Worm (Caenorhabditis elegans): Measurements from ENCODE around the gene C02G6.3.

The C02G6.3 gene

ce11 chrV:5922236-5922635 is 42.1 kb downstream of the C02G6.3 start, which contains the start of gene srsx-18:
Gene srsx-18 (plus strand): TSS chrV:5922536.
- no peak for TF ChIP-seq C08G9.2 (tag; optimal IDR thresholded peaks at IDR 0.05)
- no peak for TF ChIP-seq ztf-16 (tag; optimal IDR thresholded peaks at IDR 0.05)
- TF ChIP-seq pqm-1 (tag; optimal IDR thresholded peaks at IDR 0.05) = no peak
- no peak for TF ChIP-seq npax-4 (tag; optimal IDR thresholded peaks at IDR 0.05)
- TF ChIP-seq tbx-2 (tag; optimal IDR thresholded peaks at IDR 0.05) = no peak
- TF ChIP-seq nhr-11 (tag; optimal IDR thresholded peaks at IDR 0.05) = no peak
- TF ChIP-seq pha-4 (tag; optimal IDR thresholded peaks at IDR 0.05) = no peak
- TF ChIP-seq eyg-1 (tag; optimal IDR thresholded peaks at IDR 0.05) = no peak
- TF ChIP-seq ceh-6 (GFP tag; optimal IDR thresholded peaks at IDR 0.05) = no peak
- TF ChIP-seq Y22D7AL.16 (tag; optimal IDR thresholded peaks at IDR 0.05) = no peak
- TF ChIP-seq ceh-9 (tag; optimal IDR thresholded peaks at IDR 0.05) = no peak

ce11 chrV:5927347-5927746 is 47.2 kb downstream of the C02G6.3 start, which contains the start of gene srsx-17:
Gene srsx-17 (plus strand): TSS chrV:5927647.
- TF ChIP-seq T23F11.4 (GFP tag; optimal IDR thresholded peaks at IDR 0.05) (no peak), zip-5 (tag; optimal IDR thresholded peaks at IDR 0.05) (no peak), pat-9 (tag; optimal IDR thresholded peaks at IDR 0.05) (no peak), Y22D7AL.16 (tag; optimal IDR thresholded peaks at IDR 0.05) (no peak), fkh-6 (tag; optimal IDR thresholded peaks at IDR 0.05) (no peak), fkh-10 (GFP tag; optimal IDR thresholded peaks at IDR 0.05) (no peak), dmd-4 (tag; optimal IDR thresholded peaks at IDR 0.05; ENCODE audit: borderline replicate concordance) (no peak), dve-1 (tag; optimal IDR thresholded peaks at IDR 0.05) (no peak), npax-4 (tag; optimal IDR thresholded peaks at IDR 0.05) (no peak), nfya-1 (tag; optimal IDR thresholded peaks at IDR 0.05) (no peak), rnt-1 (tag; optimal IDR thresholded peaks at IDR 0.05) (no peak), ceh-31 (tag; optimal IDR thresholded peaks at IDR 0.05) (no peak), C08G9.2 (tag; optimal IDR thresholded peaks at IDR 0.05) (no peak), ceh-22 (tag; optimal IDR thresholded peaks at IDR 0.05) (no peak), ceh-48 (tag; optimal IDR thresholded peaks at IDR 0.05) (no peak), ama-1 (optimal IDR thresholded peaks at IDR 0.05) (no peak)

ce11 chrV:5928006-5928405 is 47.8 kb downstream of the C02G6.3 start:
- no peak for TF ChIP-seq ets-4 (tag; optimal IDR thresholded peaks at IDR 0.05)
- no peak for TF ChIP-seq lim-6 (tag; optimal IDR thresholded peaks at IDR 0.05)
- no peak for TF ChIP-seq nfya-1 (tag; optimal IDR thresholded peaks at IDR 0.05)
- no peak for TF ChIP-seq hlh-8 (tag; optimal IDR thresholded peaks at IDR 0.05)
- no peak for TF ChIP-seq hlh-6 (tag; optimal IDR thresholded peaks at IDR 0.05)
- TF ChIP-seq pat-9 (tag; optimal IDR thresholded peaks at IDR 0.05) = no peak
- TF ChIP-seq madf-2 (tag; optimal IDR thresholded peaks at IDR 0.05) = no peak
- no peak for TF ChIP-seq tbx-7 (tag; optimal IDR thresholded peaks at IDR 0.05)
- TF ChIP-seq odd-2 (tag; optimal IDR thresholded peaks at IDR 0.05) = no peak
- TF ChIP-seq pha-2 (tag; optimal IDR thresholded peaks at IDR 0.05) = no peak
- TF ChIP-seq ama-1 (optimal IDR thresholded peaks at IDR 0.05) = no peak
- no peak for TF ChIP-seq ref-2 (tag; optimal IDR thresholded peaks at IDR 0.05)
- TF ChIP-seq sox-2 (GFP tag; IDR thresholded peaks at IDR 0.05) = no peak
- TF ChIP-seq lin-11 (tag; optimal IDR thresholded peaks at IDR 0.05) = no peak
- no peak for TF ChIP-seq ahr-1 (tag; optimal IDR thresholded peaks at IDR 0.05)
- TF ChIP-seq T23F11.4 (GFP tag; optimal IDR thresholded peaks at IDR 0.05) = no peak

DNA sequence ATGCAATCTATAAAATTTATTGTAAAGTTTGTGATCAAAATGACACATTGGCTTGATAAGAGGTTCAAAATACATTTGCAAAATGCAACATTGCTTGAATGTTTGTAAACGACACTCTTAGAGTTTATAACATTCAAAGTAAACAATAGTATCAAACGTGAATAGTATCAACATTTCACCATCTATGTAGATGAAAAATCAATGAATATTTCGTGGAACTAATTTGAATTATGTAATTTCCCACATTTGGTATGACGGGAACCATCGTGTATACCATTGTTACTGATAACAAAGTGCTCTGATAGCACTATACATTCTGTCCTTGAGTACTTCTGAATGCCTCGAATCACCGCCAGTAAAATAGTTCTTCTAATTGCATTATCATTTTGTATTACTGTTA is 50.4 kb downstream of the C02G6.3 start, which contains the start of gene galt-1:
Gene galt-1 (plus strand): TSS at position 318 of the 400 bp plus-strand sequence.
- TF ChIP-seq K09A11.1 (tag; optimal IDR thresholded peaks at IDR 0.05; ENCODE audit: insufficient read depth) (no peak), madf-2 (tag; optimal IDR thresholded peaks at IDR 0.05) (no peak), elt-2 (tag; optimal IDR thresholded peaks at IDR 0.05) (peak; percentile 55), ceh-45 (GFP tag; IDR thresholded peaks at IDR 0.05) (no peak), ceh-34 (tag; optimal IDR thresholded peaks at IDR 0.05) (no peak), fkh-6 (tag; optimal IDR thresholded peaks at IDR 0.05) (no peak), gmeb-2 (tag; optimal IDR thresholded peaks at IDR 0.05) (no peak), pros-1 (tag; optimal IDR thresholded peaks at IDR 0.05) (no peak), eyg-1 (tag; optimal IDR thresholded peaks at IDR 0.05) (no peak)

Data from whole organism, late embryonic.